Fruit fly (Drosophila melanogaster) whole organism, embryonic: Measurements from ENCODE around the gene CG6431.

Source experiments
- ATbp ChIP-seq: fragments of 200-800 bp; sonication (Bioruptor generic); optimal IDR thresholded peaks from 2 replicates; lab custom pipeline; 2017; ENCODE audit warnings: missing biosample characterization, mild to moderate bottlenecking, missing genetic modification characterization, missing genetic modification reagents
- Ada2b ChIP-seq: fragments of 200-800 bp; sonication (Bioruptor generic); IDR thresholded peaks from 2 replicates; pipeline ENCODE4 v1.3.6; 2022; ENCODE audit warnings: missing biosample characterization, missing genetic modification characterization
- CG1024 ChIP-seq: fragments of 200-800 bp; sonication (Bioruptor generic); IDR thresholded peaks from 2 replicates; pipeline ENCODE4 v1.3.6; 2022; ENCODE audit warnings: missing biosample characterization, missing genetic modification characterization
- CG10462 ChIP-seq: fragments of 200-800 bp; sonication (Bioruptor generic); optimal IDR thresholded peaks from 2 replicates; lab custom pipeline; 2016; ENCODE audit warnings: missing biosample characterization, missing genetic modification characterization
- CG11695 ChIP-seq: fragments of 200-800 bp; sonication (Bioruptor generic); IDR thresholded peaks from 3 replicates; pipeline ENCODE4 v1.3.6; 2022; ENCODE audit warnings: missing biosample characterization, missing genetic modification characterization
- CG12104 ChIP-seq: fragments of 200-800 bp; sonication (Bioruptor generic); optimal IDR thresholded peaks from 3 replicates; lab custom pipeline; 2016; ENCODE audit warnings: missing biosample characterization, missing genetic modification characterization
- CG12744 ChIP-seq: fragments of 200-800 bp; sonication (Bioruptor generic); optimal IDR thresholded peaks from 2 replicates; lab custom pipeline; 2016; ENCODE audit warnings: missing biosample characterization, missing genetic modification characterization
- CG12942 ChIP-seq: fragments of 200-800 bp; sonication (Bioruptor generic); optimal IDR thresholded peaks from 3 replicates; lab custom pipeline; 2016; ENCODE audit warnings: missing biosample characterization, missing genetic modification characterization
- CG13624 ChIP-seq: fragments of 200-800 bp; sonication (Bioruptor generic); optimal IDR thresholded peaks from 2 replicates; lab custom pipeline; 2016; ENCODE audit warnings: missing biosample characterization, missing genetic modification characterization
- CG13775 ChIP-seq: fragments of 200-800 bp; sonication (Bioruptor generic); optimal IDR thresholded peaks from 3 replicates; lab custom pipeline; 2017; ENCODE audit warnings: missing biosample characterization, mild to moderate bottlenecking, missing genetic modification characterization
- CG15479 ChIP-seq: fragments of 200-800 bp; sonication (Bioruptor generic); optimal IDR thresholded peaks from 3 replicates; lab custom pipeline; 2019; ENCODE audit warnings: missing biosample characterization, mild to moderate bottlenecking, missing genetic modification characterization, moderate library complexity
- CG2678 ChIP-seq: fragments of 200-800 bp; sonication (Bioruptor generic); optimal IDR thresholded peaks from 3 replicates; lab custom pipeline; 2019; ENCODE audit warnings: missing biosample characterization, mild to moderate bottlenecking, missing genetic modification characterization, moderate library complexity
- CG30431 ChIP-seq: fragments of 200-800 bp; sonication (Bioruptor generic); optimal IDR thresholded peaks from 2 replicates; lab custom pipeline; 2017; ENCODE audit warnings: missing biosample characterization, missing genetic modification characterization
- CG33557 ChIP-seq: fragments of 200-800 bp; sonication (Bioruptor generic); optimal IDR thresholded peaks from 2 replicates; lab custom pipeline; 2019; ENCODE audit warnings: missing biosample characterization, mild to moderate bottlenecking, missing genetic modification characterization, moderate library complexity
- CG3407 ChIP-seq: fragments of 200-800 bp; sonication (Bioruptor generic); optimal IDR thresholded peaks from 2 replicates; lab custom pipeline; 2018; ENCODE audit warnings: missing biosample characterization, mild to moderate bottlenecking, missing genetic modification characterization
- CG34376 ChIP-seq: fragments of 200-800 bp; sonication (Bioruptor generic); optimal IDR thresholded peaks from 2 replicates; lab custom pipeline; 2018; ENCODE audit warnings: missing biosample characterization, mild to moderate bottlenecking, missing genetic modification characterization
- CG5180 ChIP-seq: fragments of 200-800 bp; sonication (Bioruptor generic); optimal IDR thresholded peaks from 3 replicates; lab custom pipeline; 2017; ENCODE audit warnings: missing biosample characterization, missing genetic modification characterization, mild to moderate bottlenecking, moderate library complexity, missing genetic modification reagents
- CG6272 ChIP-seq: fragments of 200-800 bp; sonication (Bioruptor generic); IDR thresholded peaks from 2 replicates; pipeline ENCODE4 v1.3.6; 2022; ENCODE audit warnings: missing biosample characterization, missing genetic modification characterization
- CG7839 ChIP-seq: fragments of 200-800 bp; sonication (Bioruptor generic); optimal IDR thresholded peaks from 3 replicates; lab custom pipeline; 2018; ENCODE audit warnings: missing biosample characterization, mild to moderate bottlenecking, missing genetic modification characterization, moderate library complexity
- D19B ChIP-seq: fragments of 200-800 bp; sonication (Bioruptor generic); optimal IDR thresholded peaks from 2 replicates; lab custom pipeline; 2017; ENCODE audit warnings: missing biosample characterization, mild to moderate bottlenecking, missing genetic modification characterization
- Drgx ChIP-seq: fragments of 200-800 bp; sonication (Bioruptor generic); IDR thresholded peaks from 2 replicates; pipeline ENCODE4 v1.3.6; 2022; ENCODE audit warnings: missing biosample characterization, missing genetic modification characterization
- HLH4C ChIP-seq: fragments of 200-800 bp; sonication (Bioruptor generic); IDR thresholded peaks from 3 replicates; pipeline ENCODE4 v1.3.6; 2022; ENCODE audit warnings: missing biosample characterization, missing genetic modification characterization; ENCODE audit not compliant: partially characterized antibody
- HLHmδ ChIP-seq: fragments of 200-800 bp; sonication (Bioruptor generic); optimal IDR thresholded peaks from 2 replicates; lab custom pipeline; 2018; ENCODE audit warnings: missing biosample characterization, mild to moderate bottlenecking, missing genetic modification characterization, moderate library complexity
- MBD-R2 ChIP-seq: fragments of 200-800 bp; sonication (Bioruptor generic); IDR thresholded peaks from 2 replicates; pipeline ENCODE4 v1.3.6; 2022; ENCODE audit warnings: missing biosample characterization, missing genetic modification characterization
- Med ChIP-seq: fragments of 200-800 bp; sonication (Bioruptor generic); peaks from one replicate; lab custom pipeline; 2016; ENCODE audit warnings: missing biosample characterization, missing genetic modification characterization, mild to moderate bottlenecking, inconsistent platforms, moderate library complexity
- NK7.1 ChIP-seq: fragments of 200-800 bp; sonication (Bioruptor generic); optimal IDR thresholded peaks from 3 replicates; lab custom pipeline; 2016; ENCODE audit warnings: missing biosample characterization, missing genetic modification characterization
- Rx ChIP-seq: fragments of 200-800 bp; sonication (Bioruptor generic); IDR thresholded peaks from 2 replicates; pipeline ENCODE4 v1.3.6; 2022; ENCODE audit warnings: missing biosample characterization, missing genetic modification characterization
- Sry-β ChIP-seq: fragments of 200-800 bp; sonication (Bioruptor generic); optimal IDR thresholded peaks from 2 replicates; lab custom pipeline; 2018; ENCODE audit warnings: missing biosample characterization, mild to moderate bottlenecking, missing genetic modification characterization, moderate library complexity
- Taf1 ChIP-seq: fragments of 200-800 bp; sonication (Bioruptor generic); IDR thresholded peaks from 2 replicates; pipeline ENCODE4 v1.3.6; 2022; ENCODE audit warnings: missing biosample characterization, missing genetic modification characterization
- YL-1 ChIP-seq: fragments of 200-800 bp; sonication (Bioruptor generic); optimal IDR thresholded peaks from 3 replicates; lab custom pipeline; 2017; ENCODE audit warnings: missing biosample characterization, mild to moderate bottlenecking, missing genetic modification characterization
- aop ChIP-seq: fragments of 200-800 bp; sonication (Bioruptor generic); IDR thresholded peaks from 2 replicates; pipeline ENCODE4 v1.3.6; 2022; ENCODE audit warnings: missing biosample characterization, missing genetic modification characterization
- ase ChIP-seq: fragments of 200-800 bp; sonication (Bioruptor generic); IDR thresholded peaks from 3 replicates; pipeline ENCODE4 v1.3.6; 2022; ENCODE audit warnings: missing biosample characterization, missing genetic modification characterization
- cg ChIP-seq: fragments of 200-800 bp; sonication (Bioruptor generic); optimal IDR thresholded peaks from 3 replicates; lab custom pipeline; 2019; ENCODE audit warnings: missing biosample characterization, mild to moderate bottlenecking, missing genetic modification characterization, moderate library complexity
- crol ChIP-seq: fragments of 200-800 bp; sonication (Bioruptor generic); IDR thresholded peaks from 2 replicates; pipeline ENCODE4 v1.3.6; 2022; ENCODE audit warnings: missing biosample characterization, missing genetic modification characterization
- da ChIP-seq: fragments of 200-800 bp; sonication (Bioruptor generic); optimal IDR thresholded peaks from 2 replicates; lab custom pipeline; 2016; ENCODE audit warnings: missing biosample characterization, missing genetic modification characterization
- dati ChIP-seq: fragments of 200-800 bp; sonication (Bioruptor generic); IDR thresholded peaks from 2 replicates; pipeline ENCODE4 v1.3.6; 2022; ENCODE audit warnings: missing biosample characterization, missing genetic modification characterization
- dpn ChIP-seq, 2 experiments: fragments of 200-800 bp; sonication (Bioruptor generic); optimal IDR thresholded peaks; 3 replicates each; lab custom pipeline; 2016; ENCODE audit warnings: missing biosample characterization in 2 of 2, missing genetic modification characterization in 2 of 2
- eve ChIP-seq, 2 experiments: fragments of >200 bp; optimal IDR thresholded peaks; 2 replicates each; lab custom pipeline; 2017; ENCODE audit warnings: missing biosample characterization in 2 of 2, missing genetic modification characterization in 2 of 2
- gt ChIP-seq: fragments of 200-800 bp; sonication (Bioruptor generic); IDR thresholded peaks from 2 replicates; pipeline ENCODE4 v1.3.6; 2022; ENCODE audit warnings: missing biosample characterization, missing genetic modification characterization
- ken ChIP-seq: fragments of 200-800 bp; sonication (Bioruptor generic); IDR thresholded peaks from 3 replicates; pipeline ENCODE4 v1.3.6; 2022; ENCODE audit warnings: missing biosample characterization, missing genetic modification characterization
- kni ChIP-seq: fragments of 200-800 bp; sonication (Bioruptor generic); optimal IDR thresholded peaks from 3 replicates; lab custom pipeline; 2017; ENCODE audit warnings: mild to moderate bottlenecking, missing biosample characterization, missing genetic modification reagents, missing genetic modification characterization
- maf-S ChIP-seq: fragments of 200-800 bp; sonication (Bioruptor generic); optimal IDR thresholded peaks from 2 replicates; lab custom pipeline; 2016; ENCODE audit warnings: missing biosample characterization, missing genetic modification characterization
- mam ChIP-seq: fragments of 200-800 bp; sonication (Bioruptor generic); optimal IDR thresholded peaks from 3 replicates; lab custom pipeline; 2016; ENCODE audit warnings: missing biosample characterization, missing genetic modification characterization
- pita ChIP-seq: fragments of 200-800 bp; sonication (Bioruptor generic); optimal IDR thresholded peaks from 2 replicates; lab custom pipeline; 2017; ENCODE audit warnings: missing biosample characterization, mild to moderate bottlenecking, missing genetic modification characterization
- rib ChIP-seq: fragments of 200-800 bp; sonication (Bioruptor generic); IDR thresholded peaks from 2 replicates; pipeline ENCODE4 v1.3.6; 2022; ENCODE audit warnings: missing biosample characterization, missing genetic modification characterization
- sd ChIP-seq: fragments of 200-800 bp; sonication (Bioruptor generic); optimal IDR thresholded peaks from 3 replicates; lab custom pipeline; 2018; ENCODE audit warnings: missing biosample characterization, mild to moderate bottlenecking, missing genetic modification characterization, moderate library complexity
- sim ChIP-seq: fragments of 200-800 bp; sonication (Bioruptor generic); IDR thresholded peaks from 2 replicates; pipeline ENCODE4 v1.3.6; 2022; ENCODE audit warnings: missing biosample characterization, missing genetic modification characterization
- ttk ChIP-seq: fragments of 200-800 bp; sonication (Bioruptor generic); IDR thresholded peaks from 2 replicates; pipeline ENCODE4 v2.1.2; 2022; ENCODE audit warnings: missing biosample characterization, missing genetic modification characterization
- vnd ChIP-seq: fragments of 200-800 bp; sonication (Bioruptor generic); IDR thresholded peaks from 3 replicates; pipeline ENCODE4 v1.3.6; 2022; ENCODE audit warnings: missing biosample characterization, missing genetic modification characterization; ENCODE audit not compliant: partially characterized antibody

The CG6431 gene

dm6 chr2L:10751879-10752620, 28.0 kb downstream of the CG6431 start (continued):
- TF ChIP-seq CG30431 (GFP tag; lab: Kevin White, UChicago) (peak; percentile 81), crol (GFP tag; lab: Robert Waterston, UW) (peak; percentile 83), CG2678 (tag; lab: Kevin White, UChicago) (peak; percentile 88), CG33557 (GFP tag; lab: Kevin White, UChicago) (peak; percentile 99), ttk (GFP tag; lab: Robert Waterston, UW) (peak; percentile 68), CG11695 (peak; percentile 80; the same call in 2 of the 3 replicates), CG15479 (GFP tag; lab: Kevin White, UChicago) (peak; percentile 37), ATbp (GFP tag; lab: Kevin White, UChicago) (peak; percentile 98), aop (GFP tag; lab: Robert Waterston, UW) (0 out of 2 replicates have a peak, but pooled peaks have one; percentile 40), CG12104 (GFP tag; lab: Kevin White, UChicago) (peak; percentile 92), Drgx (peak; percentile 48), vnd (GFP tag; lab: Robert Waterston, UW) (no peak), CG1024 (GFP tag; lab: Robert Waterston, UW) (peak; percentile 89), gt (GFP tag; lab: Robert Waterston, UW) (peak; percentile 41; the same call in 1 of the 2 replicates), CG34376 (GFP tag; lab: Kevin White, UChicago) (peak; percentile 3), dati (GFP tag; lab: Robert Waterston, UW) (peak; percentile 84), HLHmδ (GFP tag; lab: Kevin White, UChicago) (peak; percentile 94), Taf1 (GFP tag; lab: Robert Waterston, UW) (no peak), CG3407 (GFP tag; lab: Kevin White, UChicago) (peak; percentile 98), CG10462 (GFP tag; lab: Kevin White, UChicago) (peak; percentile 86), CG13775 (GFP tag; lab: Kevin White, UChicago) (peak; percentile 74), da (peak; percentile 94), mam (GFP tag; lab: Kevin White, UChicago) (peak; percentile 38), MBD-R2 (peak; percentile 23; the same call in 1 of the 2 replicates), maf-S (peak; percentile 76), sd (peak; percentile 64), rib (peak; percentile 37; the same call in 1 of the 2 replicates), Sry-β (GFP tag; lab: Kevin White, UChicago) (peak; percentile 72), ken (GFP tag; lab: Robert Waterston, UW) (peak; percentile 75), Rx (GFP tag; lab: Robert Waterston, UW) (peak; percentile 73), cg (GFP tag; lab: Kevin White, UChicago) (peak; percentile 45), HLH4C (GFP tag; lab: Robert Waterston, UW) (no peak), Ada2b (GFP tag; lab: Robert Waterston, UW) (peak; percentile 69; the same call in 1 of the 2 replicates), kni (GFP tag; lab: Kevin White, UChicago) (peak; percentile 94), eve (GFP tag; optimal IDR thresholded peaks at IDR 0.05; lab: Kevin White, UChicago) (peak in 1 of 2 experiments; percentile 89), pita (GFP tag; lab: Kevin White, UChicago) (no peak), sim (GFP tag; lab: Robert Waterston, UW) (peak; percentile 82), D19B (no peak), CG7839 (tag; lab: Kevin White, UChicago) (peak; percentile 65), CG13624 (GFP tag; lab: Kevin White, UChicago) (peak; percentile 53), CG12744 (peak; percentile 84), NK7.1 (GFP tag; lab: Kevin White, UChicago) (peak; percentile 88), CG5180 (GFP tag; lab: Kevin White, UChicago) (peak; percentile 74), CG12942 (GFP tag; lab: Kevin White, UChicago) (peak; percentile 87), dpn (GFP tag; optimal IDR thresholded peaks at IDR 0.05; lab: Kevin White, UChicago) (peak; percentile 49 to 79), YL-1 (peak; percentile 95), CG6272 (GFP tag; lab: Robert Waterston, UW) (no peak), Med (GFP tag; lab: Kevin White, UChicago) (peak; percentile 96), ase (peak; percentile 83)
